ENCODE assay signal across 7 fruit fly cellular contexts in the genomic region with DNA sequence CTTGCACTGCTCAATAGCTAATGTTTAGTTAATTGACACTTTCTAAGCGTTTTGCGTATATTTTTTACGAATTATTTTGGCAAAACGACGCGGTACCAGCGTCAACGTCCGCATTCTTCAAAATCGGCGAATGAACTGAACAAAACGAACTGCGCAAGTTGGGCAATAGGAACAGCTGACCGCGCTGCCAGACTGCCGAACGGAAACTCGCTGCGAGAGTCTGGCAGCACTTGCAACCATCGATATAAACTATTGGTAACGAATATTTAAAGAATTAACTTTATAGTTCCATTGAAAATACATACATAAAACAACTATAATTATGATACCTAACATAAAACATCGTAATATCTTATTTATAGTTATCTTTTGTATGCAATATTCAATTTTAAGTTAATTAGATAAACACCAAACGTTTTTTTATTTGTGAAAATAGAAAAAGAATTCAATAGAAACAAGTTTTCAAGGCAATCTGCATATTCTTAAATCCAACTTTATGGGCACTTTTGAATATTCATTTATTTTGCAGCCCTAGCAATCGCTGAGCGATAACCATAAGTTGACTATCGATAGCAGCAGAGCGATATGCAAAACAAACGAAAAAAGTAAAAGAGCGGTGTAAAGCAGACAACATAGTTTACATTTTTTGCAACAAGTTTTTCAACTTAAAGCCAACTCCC.
TF ChIP-seq lines count a peak whose summit lies in the region.

Hs6st (minus strand) TSS at position 141 of the 680 bp plus-strand sequence.
MED25 (plus strand) TSS at position 576 of the 680 bp plus-strand sequence.

- TF ChIP-seq CTCF in whole organism, embryonic (GFP tag; optimal IDR thresholded peaks at IDR 0.05; lab: Kevin White, UChicago), result no peak

TF ChIP-seq in Kc167, 6 proteins besides CTCF, POLR2A, EP300 and RAD21:
- TF ChIP-seq ttk (optimal IDR thresholded peaks at IDR 0.05; lab: Kevin White, UChicago), result no peak
- peak; percentile 91 for TF ChIP-seq psq (optimal IDR thresholded peaks at IDR 0.05; lab: Kevin White, UChicago)

TF ChIP-seq in whole organism, 6 proteins besides CTCF, POLR2A, EP300 and RAD21:
- TF ChIP-seq psq (optimal IDR thresholded peaks at IDR 0.05; lab: Kevin White, UChicago) (peak; percentile 48), usp (GFP tag; optimal IDR thresholded peaks at IDR 0.05; lab: Kevin White, UChicago) (no peak), pan (optimal IDR thresholded peaks at IDR 0.05; lab: Kevin White, UChicago) (no peak), EcR (GFP tag; optimal IDR thresholded peaks at IDR 0.05; lab: Kevin White, UChicago) (no peak)

TF ChIP-seq in whole organism, adult, 20 proteins besides CTCF, POLR2A, EP300 and RAD21 (continues in another document):
- TF ChIP-seq CG11617 (GFP tag; optimal IDR thresholded peaks at IDR 0.05; lab: Kevin White, UChicago) (peak; percentile 41), cnc (optimal IDR thresholded peaks at IDR 0.05; lab: Kevin White, UChicago) (no peak), pad (GFP tag; optimal IDR thresholded peaks at IDR 0.05; lab: Kevin White, UChicago) (peak; percentile 40), Crg-1 (GFP tag; optimal IDR thresholded peaks at IDR 0.05; lab: Kevin White, UChicago) (no peak), tj (GFP tag; optimal IDR thresholded peaks at IDR 0.05; lab: Kevin White, UChicago) (peak; percentile 2), CG7045 (GFP tag; optimal IDR thresholded peaks at IDR 0.05; lab: Kevin White, UChicago) (peak; percentile 50), CG5204 (GFP tag; optimal IDR thresholded peaks at IDR 0.05; lab: Kevin White, UChicago) (peak; percentile 47), kay (GFP tag; lab: Kevin White, UChicago; ENCODE audit: borderline replicate concordance) (no peak), Mnt (GFP tag; optimal IDR thresholded peaks at IDR 0.05; lab: Kevin White, UChicago) (peak; percentile 40), Clk (GFP tag; optimal IDR thresholded peaks at IDR 0.05; lab: Kevin White, UChicago) (peak; percentile 50), CG1620 (GFP tag; optimal IDR thresholded peaks at IDR 0.05; lab: Kevin White, UChicago) (peak; percentile 17), ovo (GFP tag; optimal IDR thresholded peaks at IDR 0.05; lab: Kevin White, UChicago) (peak; percentile 8), cic (GFP tag; optimal IDR thresholded peaks at IDR 0.05; lab: Kevin White, UChicago) (no peak), CG7101 (tag; optimal IDR thresholded peaks at IDR 0.05; lab: Kevin White, UChicago) (peak; percentile 26), Hr96 (GFP tag; optimal IDR thresholded peaks at IDR 0.05; lab: Kevin White, UChicago) (no peak)

TF ChIP-seq in whole organism, embryonic, 481 proteins besides CTCF, POLR2A, EP300 and RAD21 (continues in another document):
- TF ChIP-seq CG10543 (GFP tag; optimal IDR thresholded peaks at IDR 0.05; lab: Kevin White, UChicago) (peak; percentile 77), Deaf1 (tag; optimal IDR thresholded peaks at IDR 0.05; lab: Kevin White, UChicago) (no peak), CG7357 (GFP tag; IDR thresholded peaks at IDR 0.05; lab: Robert Waterston, UW) (no peak), fu2 (GFP tag; optimal IDR thresholded peaks at IDR 0.05; lab: Kevin White, UChicago) (no peak), CG4617 (GFP tag; optimal IDR thresholded peaks at IDR 0.05; lab: Kevin White, UChicago; ENCODE audit: borderline replicate concordance) (peak; percentile 25), HHEX (GFP tag; optimal IDR thresholded peaks at IDR 0.05; lab: Kevin White, UChicago) (peak; percentile 34), Asciz (GFP tag; optimal IDR thresholded peaks at IDR 0.05; lab: Kevin White, UChicago) (peak; percentile 17), zen (tag; optimal IDR thresholded peaks at IDR 0.05; lab: Kevin White, UChicago) (no peak), CG8924 (tag; optimal IDR thresholded peaks at IDR 0.05; lab: Kevin White, UChicago) (peak; percentile 63), CG31365 (tag; optimal IDR thresholded peaks at IDR 0.05; lab: Kevin White, UChicago) (peak; percentile 15), HmgZ (tag; optimal IDR thresholded peaks at IDR 0.05; lab: Kevin White, UChicago) (no peak), Doc3 (GFP tag; IDR thresholded peaks at IDR 0.05; lab: Robert Waterston, UW; ENCODE audit: partially characterized antibody) (peak; percentile 82), chinmo (GFP tag; IDR thresholded peaks at IDR 0.05; lab: Robert Waterston, UW; ENCODE audit: partially characterized antibody) (0 out of 4 replicates have a peak, but pooled peaks have one; percentile 55), CG6791 (GFP tag; IDR thresholded peaks at IDR 0.05; lab: Robert Waterston, UW; ENCODE audit: partially characterized antibody) (peak; percentile 71)

TF ChIP-seq in whole organism, prepupa, 60 proteins besides CTCF, POLR2A, EP300 and RAD21 (continues in another document):
- TF ChIP-seq fkh (GFP tag; optimal IDR thresholded peaks at IDR 0.05; lab: Kevin White, UChicago) (no peak), cyc (GFP tag; optimal IDR thresholded peaks at IDR 0.05; lab: Kevin White, UChicago) (peak; percentile 79), Sox102F (GFP tag; optimal IDR thresholded peaks at IDR 0.05; lab: Kevin White, UChicago) (no peak), lz (GFP tag; optimal IDR thresholded peaks at IDR 0.05; lab: Kevin White, UChicago) (peak; percentile 28), Ets96B (tag; optimal IDR thresholded peaks at IDR 0.05; lab: Kevin White, UChicago) (no peak), CG6163 (GFP tag; IDR thresholded peaks at IDR 0.05; lab: Robert Waterston, UW) (peak; percentile 49), esn (GFP tag; optimal IDR thresholded peaks at IDR 0.05; lab: Kevin White, UChicago) (peak; percentile 30), CG4318 (GFP tag; optimal IDR thresholded peaks at IDR 0.05; lab: Kevin White, UChicago) (no peak), CG31627 (GFP tag; optimal IDR thresholded peaks at IDR 0.05; lab: Kevin White, UChicago) (no peak), CG15336 (GFP tag; IDR thresholded peaks at IDR 0.05; lab: Robert Waterston, UW) (no peak), Met (GFP tag; optimal IDR thresholded peaks at IDR 0.05; lab: Kevin White, UChicago) (no peak), Sox15 (GFP tag; optimal IDR thresholded peaks at IDR 0.05; lab: Kevin White, UChicago) (no peak), CG10631 (GFP tag; optimal IDR thresholded peaks at IDR 0.05; lab: Kevin White, UChicago) (peak; percentile 47), salr (GFP tag; optimal IDR thresholded peaks at IDR 0.05; lab: Kevin White, UChicago) (no peak), CG7368 (GFP tag; optimal IDR thresholded peaks at IDR 0.05; lab: Kevin White, UChicago) (peak; percentile 11), fd59A (GFP tag; optimal IDR thresholded peaks at IDR 0.05; lab: Kevin White, UChicago) (no peak), pdm3 (GFP tag; optimal IDR thresholded peaks at IDR 0.05; lab: Kevin White, UChicago) (no peak)

TF ChIP-seq in whole organism, pupa, 21 proteins besides CTCF, POLR2A, EP300 and RAD21 (continues in another document):
- TF ChIP-seq CG13204 (GFP tag; optimal IDR thresholded peaks at IDR 0.05; lab: Kevin White, UChicago) (no peak), rn (GFP tag; IDR thresholded peaks at IDR 0.05; lab: Robert Waterston, UW) (no peak), CG8301 (tag; optimal IDR thresholded peaks at IDR 0.05; lab: Kevin White, UChicago) (no peak), CG10348 (GFP tag; IDR thresholded peaks at IDR 0.05; lab: Robert Waterston, UW) (no peak), CG4496 (GFP tag; IDR thresholded peaks at IDR 0.05; lab: Robert Waterston, UW) (peak; percentile 50; the same call in 2 of the 3 replicates), CG15710 (tag; optimal IDR thresholded peaks at IDR 0.05; lab: Kevin White, UChicago) (peak; percentile 13), D1 (tag; optimal IDR thresholded peaks at IDR 0.05; lab: Kevin White, UChicago) (no peak), gl (tag; optimal IDR thresholded peaks at IDR 0.05; lab: Kevin White, UChicago) (no peak), CG34367 (tag; optimal IDR thresholded peaks at IDR 0.05; lab: Kevin White, UChicago) (no peak), EcR (GFP tag; optimal IDR thresholded peaks at IDR 0.05; lab: Kevin White, UChicago) (no peak), Ets98B (GFP tag; IDR thresholded peaks at IDR 0.05; lab: Robert Waterston, UW) (peak; percentile 5; the same call in 1 of the 2 replicates), CG17806 (tag; optimal IDR thresholded peaks at IDR 0.05; lab: Kevin White, UChicago) (no peak), CG14655 (GFP tag; optimal IDR thresholded peaks at IDR 0.05; lab: Kevin White, UChicago) (no peak), Pif1B (GFP tag; optimal IDR thresholded peaks at IDR 0.05; lab: Kevin White, UChicago) (no peak), fd96Ca (GFP tag; IDR thresholded peaks at IDR 0.05; lab: Robert Waterston, UW) (no peak), CG12605 (GFP tag; IDR thresholded peaks at IDR 0.05; lab: Robert Waterston, UW) (peak; percentile 5; the same call in 1 of the 2 replicates), CG8159 (tag; optimal IDR thresholded peaks at IDR 0.05; lab: Kevin White, UChicago) (peak; percentile 66), CG9948 (tag; optimal IDR thresholded peaks at IDR 0.05; lab: Kevin White, UChicago) (peak; percentile 40)

TF ChIP-seq in whole organism, wandering third instar larva, 38 proteins besides CTCF, POLR2A, EP300 and RAD21:
- TF ChIP-seq Sp1 (GFP tag; optimal IDR thresholded peaks at IDR 0.05; lab: Kevin White, UChicago) (peak; percentile 37), h (GFP tag; optimal IDR thresholded peaks at IDR 0.05; lab: Kevin White, UChicago) (peak; percentile 71), Dfd (GFP tag; optimal IDR thresholded peaks at IDR 0.05; lab: Kevin White, UChicago) (no peak), HLH106 (tag; optimal IDR thresholded peaks at IDR 0.05; lab: Kevin White, UChicago) (peak; percentile 34), psq (GFP tag; optimal IDR thresholded peaks at IDR 0.05; lab: Kevin White, UChicago) (peak; percentile 98), pan (optimal IDR thresholded peaks at IDR 0.05; lab: Kevin White, UChicago) (no peak), Myc (optimal IDR thresholded peaks at IDR 0.05; lab: Kevin White, UChicago) (no peak), sv (GFP tag; optimal IDR thresholded peaks at IDR 0.05; lab: Kevin White, UChicago) (peak; percentile 32), Dif (GFP tag; optimal IDR thresholded peaks at IDR 0.05; lab: Kevin White, UChicago; ENCODE audit: partially characterized antibody) (no peak), Hr83 (GFP tag; optimal IDR thresholded peaks at IDR 0.05; lab: Kevin White, UChicago; ENCODE audit: poor library complexity, severe bottlenecking) (peak; percentile 70), dmrt93B (GFP tag; optimal IDR thresholded peaks at IDR 0.05; lab: Kevin White, UChicago) (peak; percentile 41), fru (GFP tag; optimal IDR thresholded peaks at IDR 0.05; lab: Kevin White, UChicago) (peak; percentile 17), CG9705 (GFP tag; optimal IDR thresholded peaks at IDR 0.05; lab: Kevin White, UChicago) (peak; percentile 40)
